Worm (Caenorhabditis elegans): Measurements from ENCODE around the gene set-6.
"Not testable (repeated sequence)": the region's sequence is repeated elsewhere in the genome, so short reads cannot be mapped to it uniquely, and the experiment has no call there.

set-6 gene

ce11 chrX:11985887-11986286 is 11.4 kb upstream of the set-6 start, which contains the start of gene C49F5.5:
Gene C49F5.5 (plus strand): TSS chrX:11986187.
- no peak for TF ChIP-seq unc-62 (GFP tag; optimal IDR thresholded peaks at IDR 0.05)

- TF ChIP-seq unc-62 (GFP tag; optimal IDR thresholded peaks at IDR 0.05) = no peak
Observed at ce11 chrX:11983576-11984061, 9.1 kb upstream of the set-6 start, which contains the start of gene C49F5.3. Gene C49F5.3 (minus strand): TSS chrX:11983626.

- no peak for TF ChIP-seq unc-62 (GFP tag; optimal IDR thresholded peaks at IDR 0.05)
Observed at ce11 chrX:11982065-11982464, 7.6 kb upstream of the set-6 start, which contains the start of gene nhr-167. Gene nhr-167 (minus strand): TSS chrX:11982085.

ce11 chrX:11971323-11971722 is 3.2 kb downstream of the set-6 start:
- no peak for TF ChIP-seq unc-62 (GFP tag; optimal IDR thresholded peaks at IDR 0.05)

- no peak for TF ChIP-seq unc-62 (GFP tag; optimal IDR thresholded peaks at IDR 0.05)
Observed at ce11 chrX:11969554-11969953, 4.9 kb downstream of the set-6 start.

ce11 chrX:11969085-11969484 is 5.4 kb downstream of the set-6 start:
- TF ChIP-seq unc-62 (GFP tag; optimal IDR thresholded peaks at IDR 0.05) = no peak

- TF ChIP-seq unc-62 (GFP tag; optimal IDR thresholded peaks at IDR 0.05) = no peak
Observed at ce11 chrX:11968024-11968598, 6.4 kb downstream of the set-6 start.

- TF ChIP-seq unc-62 (GFP tag; optimal IDR thresholded peaks at IDR 0.05) = no peak
Observed at ce11 chrX:11967034-11967433, 7.4 kb downstream of the set-6 start.

- no peak for TF ChIP-seq unc-62 (GFP tag; optimal IDR thresholded peaks at IDR 0.05)
Observed at ce11 chrX:11965663-11966304, 8.7 kb downstream of the set-6 start, which contains the start of gene sams-1. Gene sams-1 (plus strand): TSS chrX:11965962.

- no peak for TF ChIP-seq unc-62 (GFP tag; optimal IDR thresholded peaks at IDR 0.05)
Observed at ce11 chrX:11965163-11965562, 9.3 kb downstream of the set-6 start.

ce11 chrX:11964555-11964954 is 9.9 kb downstream of the set-6 start:
- TF ChIP-seq unc-62 (GFP tag; optimal IDR thresholded peaks at IDR 0.05) = no peak

ce11 chrX:11963659-11964058 is 10.8 kb downstream of the set-6 start:
- TF ChIP-seq unc-62 (GFP tag; optimal IDR thresholded peaks at IDR 0.05) = no peak

ce11 chrX:11962050-11962788 is 12.3 kb downstream of the set-6 start:
- TF ChIP-seq unc-62 (GFP tag; optimal IDR thresholded peaks at IDR 0.05) = no peak

ce11 chrX:11961103-11961502 is 13.4 kb downstream of the set-6 start, which contains the start of gene C49F5.13:
Gene C49F5.13 (plus strand): TSS chrX:11961403.
- TF ChIP-seq unc-62 (GFP tag; optimal IDR thresholded peaks at IDR 0.05) = not testable (repeated sequence)

- TF ChIP-seq unc-62 (GFP tag; optimal IDR thresholded peaks at IDR 0.05) = no peak
Observed at ce11 chrX:11959838-11960237, 14.6 kb downstream of the set-6 start, which contains the start of gene C49F5.8. Gene C49F5.8 (plus strand): TSS chrX:11960138.

- no peak for TF ChIP-seq unc-62 (GFP tag; optimal IDR thresholded peaks at IDR 0.05)
Observed at ce11 chrX:11957246-11957645, 17.2 kb downstream of the set-6 start, which contains the start of gene T08D10.5. Gene T08D10.5 (plus strand): TSS chrX:11957546.
